Worm (Caenorhabditis elegans): ENCODE results near the gene morc-1.

DNA sequence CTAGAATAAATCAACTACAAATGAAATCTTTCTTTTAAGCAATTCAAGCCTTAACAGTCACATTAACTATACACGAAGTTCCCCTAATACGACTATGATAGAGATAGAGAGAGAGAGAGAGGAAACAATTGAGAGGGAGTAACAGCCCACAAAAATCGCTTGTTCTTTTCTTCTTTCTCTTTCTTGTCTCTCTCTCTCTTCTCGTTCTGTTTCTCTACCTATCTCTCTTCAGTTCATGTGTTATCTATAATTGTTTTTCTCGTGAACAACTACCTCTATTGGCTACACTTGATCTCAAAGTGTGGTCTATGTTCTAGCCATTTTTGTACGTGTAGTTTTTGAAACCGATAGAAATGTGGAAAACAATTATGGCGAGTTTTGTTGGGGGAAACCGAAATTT lies 4.1 kb downstream of the morc-1 start:
- no peak for TF ChIP-seq nhr-12 (tag; optimal IDR thresholded peaks at IDR 0.05)
- no peak for TF ChIP-seq ztf-11 (tag; optimal IDR thresholded peaks at IDR 0.05)
- TF ChIP-seq nhr-76 (tag; optimal IDR thresholded peaks at IDR 0.05), result no peak
- no peak for TF ChIP-seq ama-1 (optimal IDR thresholded peaks at IDR 0.05)
- peak; percentile 80 for TF ChIP-seq elt-2 (tag; optimal IDR thresholded peaks at IDR 0.05)
- no peak for TF ChIP-seq mdl-1 (tag; optimal IDR thresholded peaks at IDR 0.05)
- no peak for TF ChIP-seq nhr-237 (tag; optimal IDR thresholded peaks at IDR 0.05)
- TF ChIP-seq ceh-9 (tag; optimal IDR thresholded peaks at IDR 0.05), result no peak
- peak; percentile 79 for TF ChIP-seq jun-1 (tag; optimal IDR thresholded peaks at IDR 0.05)
- TF ChIP-seq ceh-82 (tag; optimal IDR thresholded peaks at IDR 0.05), result no peak
- no peak for TF ChIP-seq nhr-77 (tag; optimal IDR thresholded peaks at IDR 0.05)
- no peak for TF ChIP-seq R02D3.7 (tag; optimal IDR thresholded peaks at IDR 0.05)
- peak; percentile 48 for TF ChIP-seq lsy-12 (tag; optimal IDR thresholded peaks at IDR 0.05)
- TF ChIP-seq unc-62 (GFP tag; optimal IDR thresholded peaks at IDR 0.05), result no peak
